Worm (Caenorhabditis elegans): Measurements from ENCODE around the gene map-1.

The map-1 gene

DNA sequence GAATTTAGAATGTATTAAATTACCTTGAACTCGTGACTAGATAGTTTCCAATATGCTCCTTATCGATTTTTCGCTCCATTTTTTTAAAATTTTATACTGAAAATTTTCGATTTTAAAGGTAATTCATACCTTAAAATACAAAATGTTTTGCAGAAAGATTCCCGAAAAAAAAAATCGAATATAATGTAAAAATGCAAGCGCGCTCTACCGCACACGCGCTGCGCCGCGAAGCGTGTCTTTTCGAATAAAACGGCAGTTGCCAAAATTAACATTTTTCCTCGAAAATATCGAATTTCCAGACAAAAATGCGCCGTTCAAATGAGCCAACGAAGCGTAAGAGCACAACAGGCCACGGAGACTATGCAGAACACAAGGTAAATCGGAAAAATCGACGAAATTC is 8.0 kb upstream of the map-1 start, which contains the start of the genes taf-6.2 and Y37E11AL.3:
TSS of gene taf-6.2 (minus strand) at position 96 of the 400 bp plus-strand sequence.
TSS of gene Y37E11AL.3 (plus strand) at position 298 of the 400 bp plus-strand sequence.
- TF ChIP-seq dao-5 (tag; optimal IDR thresholded peaks at IDR 0.05), result no peak
- TF ChIP-seq him-1 (tag; optimal IDR thresholded peaks at IDR 0.05), result no peak
- no peak for TF ChIP-seq W03F9.2 (tag; optimal IDR thresholded peaks at IDR 0.05)

DNA sequence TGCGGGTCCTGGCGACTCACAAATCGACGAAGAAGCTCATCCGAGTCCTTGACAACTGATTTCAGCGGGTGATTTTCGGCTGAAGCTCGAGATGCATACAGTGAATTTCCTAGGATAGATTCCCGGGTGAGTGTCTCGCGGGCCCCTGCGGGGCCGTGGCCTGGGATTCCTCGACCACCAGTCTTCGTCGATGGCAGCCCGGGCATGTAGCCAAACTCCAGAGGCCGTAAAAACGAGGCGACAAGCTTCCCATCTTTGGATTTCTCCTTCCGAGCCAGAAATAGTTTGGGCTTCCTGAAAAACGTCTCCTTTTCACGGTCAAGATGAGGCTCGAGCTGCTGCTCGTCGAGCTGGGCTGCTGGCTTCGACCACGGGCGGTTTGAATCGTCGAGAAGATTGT is 1.4 kb upstream of the map-1 start:
- TF ChIP-seq W03F9.2 (tag; optimal IDR thresholded peaks at IDR 0.05), result no peak
- no peak for TF ChIP-seq him-1 (tag; optimal IDR thresholded peaks at IDR 0.05)
- TF ChIP-seq dao-5 (tag; optimal IDR thresholded peaks at IDR 0.05), result no peak

ce11 chrIV:3686260-3686659 is 405 bp downstream of the map-1 start:
- TF ChIP-seq W03F9.2 (tag; optimal IDR thresholded peaks at IDR 0.05), result no peak
- TF ChIP-seq dao-5 (tag; optimal IDR thresholded peaks at IDR 0.05), result no peak
- TF ChIP-seq him-1 (tag; optimal IDR thresholded peaks at IDR 0.05), result no peak

DNA sequence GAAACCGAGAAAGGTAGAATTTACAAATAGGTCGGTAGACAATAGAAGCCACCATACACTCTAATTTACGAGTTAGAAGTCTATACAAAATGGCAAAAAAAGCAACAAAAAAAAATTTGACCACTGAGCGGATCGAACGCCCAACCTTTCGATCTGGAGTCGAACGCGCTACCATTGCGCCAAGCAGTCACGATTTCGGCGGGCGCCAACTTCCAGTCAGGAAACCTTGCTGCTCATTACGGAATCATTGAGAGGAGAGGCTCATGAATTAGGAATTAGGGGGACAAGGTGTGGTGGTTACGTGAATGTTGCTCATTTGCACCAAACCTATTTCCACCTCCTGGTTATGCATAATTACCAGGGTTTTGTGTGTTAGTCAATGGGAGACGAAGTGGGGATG is 4.9 kb downstream of the map-1 start:
- TF ChIP-seq dao-5 (tag; optimal IDR thresholded peaks at IDR 0.05), result no peak
- TF ChIP-seq him-1 (tag; optimal IDR thresholded peaks at IDR 0.05), result no peak
- no peak for TF ChIP-seq W03F9.2 (tag; optimal IDR thresholded peaks at IDR 0.05)

ce11 chrIV:3668603-3669002 is 18.1 kb downstream of the map-1 start, which contains the start of gene fmil-1:
Gene fmil-1 (minus strand): TSS chrIV:3668703.
- TF ChIP-seq W03F9.2 (tag; optimal IDR thresholded peaks at IDR 0.05) (no peak), dao-5 (tag; optimal IDR thresholded peaks at IDR 0.05) (no peak), him-1 (tag; optimal IDR thresholded peaks at IDR 0.05) (no peak)

ce11 chrIV:3667796-3668195 is 18.9 kb downstream of the map-1 start:
- no peak for TF ChIP-seq him-1 (tag; optimal IDR thresholded peaks at IDR 0.05)
- TF ChIP-seq dao-5 (tag; optimal IDR thresholded peaks at IDR 0.05), result no peak
- TF ChIP-seq W03F9.2 (tag; optimal IDR thresholded peaks at IDR 0.05), result no peak

DNA sequence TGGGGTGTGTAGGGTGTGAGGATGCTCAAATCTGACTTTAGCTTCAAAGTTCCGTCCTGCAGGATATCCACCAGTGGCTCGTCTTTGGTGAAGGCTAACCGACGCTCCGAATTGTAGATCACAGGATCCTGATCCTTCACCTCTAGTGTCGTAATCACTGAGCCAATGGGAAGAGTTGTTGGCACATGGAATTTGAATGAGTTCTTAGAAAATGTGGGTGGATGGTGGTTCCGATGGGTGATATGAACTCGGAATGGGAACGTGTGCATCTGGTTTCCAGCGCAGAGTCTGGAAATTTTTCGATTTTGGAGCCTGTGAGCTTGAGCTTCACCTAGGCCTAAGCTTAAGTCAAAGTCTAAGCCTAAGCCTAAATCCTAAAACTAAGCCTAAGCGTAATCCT is 20.1 kb downstream of the map-1 start:
- no peak for TF ChIP-seq W03F9.2 (tag; optimal IDR thresholded peaks at IDR 0.05)

DNA sequence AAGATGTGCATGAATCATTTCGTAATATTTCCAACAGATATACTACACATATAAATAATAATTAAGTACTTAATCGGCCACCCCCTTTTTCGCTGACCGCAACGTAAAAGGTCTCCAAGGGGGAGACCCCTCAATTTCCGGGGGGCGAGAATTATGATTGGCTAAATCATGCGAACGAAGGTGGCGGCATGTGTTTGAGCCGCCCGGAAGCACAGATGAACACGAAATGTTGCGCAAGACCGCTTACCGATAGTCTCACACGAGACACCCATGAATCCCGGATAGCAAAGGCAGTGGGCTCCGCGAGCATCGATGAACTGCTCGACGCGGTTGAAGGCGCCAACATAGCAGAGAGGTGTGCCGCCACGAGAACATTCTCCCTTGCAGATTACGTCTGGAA is 21.6 kb downstream of the map-1 start:
- TF ChIP-seq him-1 (tag; optimal IDR thresholded peaks at IDR 0.05) (no peak), dao-5 (tag; optimal IDR thresholded peaks at IDR 0.05) (no peak), W03F9.2 (tag; optimal IDR thresholded peaks at IDR 0.05) (no peak)

DNA sequence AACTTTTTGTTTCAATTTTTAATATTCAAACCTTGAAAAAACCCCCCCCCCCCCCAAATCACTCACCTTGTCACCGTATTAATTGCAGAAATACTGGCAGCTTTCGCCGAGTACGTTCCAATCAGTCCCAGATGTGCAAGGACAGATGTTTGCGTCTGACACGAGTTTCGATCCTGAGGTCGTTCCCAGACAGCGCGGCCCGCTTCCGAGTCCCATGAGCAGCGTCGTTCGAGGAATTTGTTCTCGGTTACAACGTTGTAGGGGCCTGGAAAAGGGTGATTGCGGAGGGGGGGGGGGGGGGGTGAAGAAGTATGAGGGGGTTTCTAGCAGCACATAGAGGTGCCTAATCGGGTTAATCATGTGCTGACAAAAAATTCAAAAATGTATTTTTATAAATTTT is 23.8 kb downstream of the map-1 start:
- no peak for TF ChIP-seq him-1 (tag; optimal IDR thresholded peaks at IDR 0.05)
- TF ChIP-seq dao-5 (tag; optimal IDR thresholded peaks at IDR 0.05), result no peak
- no peak for TF ChIP-seq W03F9.2 (tag; optimal IDR thresholded peaks at IDR 0.05)

DNA sequence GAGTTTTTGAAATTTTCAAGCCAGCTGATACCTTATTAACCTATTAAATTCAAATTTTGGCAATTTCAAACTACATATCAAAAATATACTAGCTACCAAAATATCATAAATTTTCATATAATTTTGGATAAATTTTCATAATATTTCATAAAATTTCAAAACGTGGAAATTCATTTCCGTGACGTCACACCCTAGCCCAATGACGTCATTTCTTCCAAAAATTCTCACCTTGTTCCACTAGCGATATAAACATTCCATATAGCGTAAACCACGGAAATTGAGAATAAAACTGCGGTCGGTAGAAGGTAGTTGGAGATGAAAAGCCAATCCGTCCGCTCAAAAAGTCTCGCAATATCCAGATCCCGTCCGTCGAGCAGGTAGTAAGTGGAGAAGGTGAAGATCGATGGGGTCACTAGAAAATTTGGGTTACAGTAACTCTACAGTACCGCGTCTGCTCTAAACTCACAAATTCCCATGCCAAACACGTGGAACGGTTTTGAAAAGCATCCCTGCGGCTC is 25.5 kb downstream of the map-1 start:
- TF ChIP-seq dao-5 (tag; optimal IDR thresholded peaks at IDR 0.05) (no peak), him-1 (tag; optimal IDR thresholded peaks at IDR 0.05) (no peak), W03F9.2 (tag; optimal IDR thresholded peaks at IDR 0.05) (no peak)

- no peak for TF ChIP-seq dao-5 (tag; optimal IDR thresholded peaks at IDR 0.05)
- TF ChIP-seq him-1 (tag; optimal IDR thresholded peaks at IDR 0.05), result no peak
- TF ChIP-seq W03F9.2 (tag; optimal IDR thresholded peaks at IDR 0.05), result no peak
Measured at ce11 chrIV:3659951-3660350, 26.7 kb downstream of the map-1 start.

DNA sequence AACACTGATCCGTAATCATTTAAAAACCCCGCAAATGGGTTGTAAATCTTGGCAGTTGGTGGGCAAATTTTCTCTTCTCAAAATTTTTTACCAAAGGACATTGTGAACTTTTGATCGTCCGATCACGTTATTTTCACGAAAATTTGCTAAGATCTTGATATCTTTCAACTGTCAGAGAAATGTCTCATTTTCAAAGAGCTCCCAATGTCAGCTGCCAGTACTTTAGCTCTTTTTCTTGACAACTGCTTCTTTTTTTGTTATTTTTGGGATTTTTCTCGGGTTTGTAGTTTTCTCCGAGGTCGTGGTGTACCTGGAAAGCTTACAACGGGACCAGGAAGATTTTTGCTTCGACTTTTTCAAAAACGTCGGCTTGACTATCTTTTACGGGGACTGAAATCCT is 30.8 kb downstream of the map-1 start:
- TF ChIP-seq dao-5 (tag; optimal IDR thresholded peaks at IDR 0.05) (no peak), him-1 (tag; optimal IDR thresholded peaks at IDR 0.05) (no peak), W03F9.2 (tag; optimal IDR thresholded peaks at IDR 0.05) (no peak)

ce11 chrIV:3654823-3655222 is 31.8 kb downstream of the map-1 start:
- TF ChIP-seq W03F9.2 (tag; optimal IDR thresholded peaks at IDR 0.05), result no peak
- no peak for TF ChIP-seq him-1 (tag; optimal IDR thresholded peaks at IDR 0.05)
- no peak for TF ChIP-seq dao-5 (tag; optimal IDR thresholded peaks at IDR 0.05)

DNA sequence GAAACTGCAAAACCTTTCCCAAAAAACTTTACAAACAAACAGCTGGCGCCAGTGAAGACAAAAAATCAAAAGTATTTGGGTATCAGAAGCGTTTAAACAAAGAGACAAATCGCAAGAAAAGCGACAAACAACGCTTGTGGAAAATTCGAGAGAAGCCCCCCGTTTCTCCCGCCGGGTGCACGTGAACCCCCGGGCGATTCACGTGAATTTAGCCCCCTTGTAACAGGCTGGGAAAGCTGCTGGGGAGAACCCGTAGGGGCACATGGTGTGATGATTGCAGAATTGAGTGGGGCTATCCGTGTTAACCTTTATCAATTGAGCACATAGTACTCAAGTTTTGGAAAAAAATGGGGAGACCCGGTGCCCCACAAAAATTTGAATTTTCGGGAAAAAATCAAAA is 32.5 kb downstream of the map-1 start:
- no peak for TF ChIP-seq dao-5 (tag; optimal IDR thresholded peaks at IDR 0.05)
- no peak for TF ChIP-seq W03F9.2 (tag; optimal IDR thresholded peaks at IDR 0.05)
- no peak for TF ChIP-seq him-1 (tag; optimal IDR thresholded peaks at IDR 0.05)

DNA sequence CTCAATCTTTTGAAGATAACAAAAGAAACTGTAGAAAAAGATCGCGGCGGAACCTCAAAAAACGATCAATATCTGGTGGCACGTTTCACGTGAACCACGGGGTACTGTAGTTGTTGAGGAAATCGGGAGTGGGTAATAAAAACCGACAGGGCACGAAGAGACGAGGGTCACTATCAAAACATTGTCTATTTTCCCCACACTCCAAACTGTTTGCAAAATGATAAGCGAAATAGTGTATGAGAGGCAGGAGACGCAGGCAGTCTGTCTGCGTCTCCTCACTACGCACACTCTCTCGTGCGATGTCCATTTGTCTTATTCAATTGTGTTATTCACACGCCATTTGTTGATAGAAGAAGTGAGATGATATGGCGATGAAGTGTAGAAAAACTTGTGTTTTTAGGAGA is 33.2 kb downstream of the map-1 start:
- TF ChIP-seq W03F9.2 (tag; optimal IDR thresholded peaks at IDR 0.05), result no peak
- TF ChIP-seq dao-5 (tag; optimal IDR thresholded peaks at IDR 0.05), result no peak
- TF ChIP-seq him-1 (tag; optimal IDR thresholded peaks at IDR 0.05), result no peak

Measured in whole organism, L4/young adult.